Fruit fly (Drosophila melanogaster): ENCODE results near the gene CG14645.

- TF ChIP-seq kay (GFP tag; ENCODE audit: borderline replicate concordance) (no peak), bab1 (GFP tag; optimal IDR thresholded peaks at IDR 0.05) (peak; percentile 61), CG7045 (GFP tag; optimal IDR thresholded peaks at IDR 0.05) (peak; percentile 23), CG5204 (GFP tag; optimal IDR thresholded peaks at IDR 0.05) (no peak), Crg-1 (GFP tag; optimal IDR thresholded peaks at IDR 0.05) (peak; percentile 50), tj (GFP tag; optimal IDR thresholded peaks at IDR 0.05) (peak; percentile 53), Mnt (GFP tag; optimal IDR thresholded peaks at IDR 0.05) (peak; percentile 43), cic (GFP tag; optimal IDR thresholded peaks at IDR 0.05) (no peak)
Observed at dm6 chr3R:4333964-4334363, 934 bp upstream of the CG14645 start, which contains the start of gene CG9776.

Data from whole organism, adult.